Fruit fly (Drosophila melanogaster): ENCODE data around the gene CG34148.

CG34148 gene

dm6 chr3R:21839636-21840035 is 38.9 kb downstream of the CG34148 start:
- no peak for TF ChIP-seq Eip93F (GFP tag; optimal IDR thresholded peaks at IDR 0.05)
- TF ChIP-seq CG15336 (GFP tag; IDR thresholded peaks at IDR 0.05), result peak; percentile 79
- TF ChIP-seq cyc (GFP tag; optimal IDR thresholded peaks at IDR 0.05), result no peak
- peak; percentile 69 for TF ChIP-seq OdsH (GFP tag; optimal IDR thresholded peaks at IDR 0.05)
- peak; percentile 26 for TF ChIP-seq Lpt (GFP tag; optimal IDR thresholded peaks at IDR 0.05)
- TF ChIP-seq acj6 (GFP tag; optimal IDR thresholded peaks at IDR 0.05), result peak; percentile 72
- peak; percentile 74 for TF ChIP-seq CG10669 (GFP tag; optimal IDR thresholded peaks at IDR 0.05)
- TF ChIP-seq Hr38 (GFP tag; optimal IDR thresholded peaks at IDR 0.05), result no peak
- no peak for TF ChIP-seq CG11902 (GFP tag; optimal IDR thresholded peaks at IDR 0.05)
- peak; percentile 42 to 78 for TF ChIP-seq salr (GFP tag; optimal IDR thresholded peaks at IDR 0.05)
- no peak for TF ChIP-seq CG6854 (GFP tag; optimal IDR thresholded peaks at IDR 0.05)
- peak; percentile 69 for TF ChIP-seq CG9139 (GFP tag; optimal IDR thresholded peaks at IDR 0.05)
- TF ChIP-seq fkh (GFP tag; optimal IDR thresholded peaks at IDR 0.05), result no peak
- peak; percentile 86 for TF ChIP-seq CG34406 (GFP tag; optimal IDR thresholded peaks at IDR 0.05)
- TF ChIP-seq CG31627 (GFP tag; optimal IDR thresholded peaks at IDR 0.05), result peak; percentile 23
- no peak for TF ChIP-seq vri (GFP tag; optimal IDR thresholded peaks at IDR 0.05)
- peak; percentile 87 for TF ChIP-seq CG8632 (GFP tag; optimal IDR thresholded peaks at IDR 0.05)
- TF ChIP-seq Eip75B (GFP tag; optimal IDR thresholded peaks at IDR 0.05), result peak; percentile 18
- TF ChIP-seq esn (GFP tag; optimal IDR thresholded peaks at IDR 0.05), result peak; percentile 64
- TF ChIP-seq CG32006 (GFP tag; optimal IDR thresholded peaks at IDR 0.05), result peak; percentile 79
- peak; percentile 16 for TF ChIP-seq CG8319 (GFP tag; optimal IDR thresholded peaks at IDR 0.05)
- peak; percentile 88 for TF ChIP-seq CG6276 (GFP tag; optimal IDR thresholded peaks at IDR 0.05)
- TF ChIP-seq CG7368 (GFP tag; optimal IDR thresholded peaks at IDR 0.05), result peak; percentile 19
- peak; percentile 57 for TF ChIP-seq svp (GFP tag)
- TF ChIP-seq fd85E (GFP tag; optimal IDR thresholded peaks at IDR 0.05), result no peak
- TF ChIP-seq CG4318 (GFP tag; optimal IDR thresholded peaks at IDR 0.05), result peak; percentile 50
- TF ChIP-seq Ets96B (tag; optimal IDR thresholded peaks at IDR 0.05), result peak; percentile 91
- TF ChIP-seq CG11762 (GFP tag; optimal IDR thresholded peaks at IDR 0.05; ENCODE audit: insufficient read depth), result peak; percentile 20
- peak; percentile 79 for TF ChIP-seq CG6808 (GFP tag; optimal IDR thresholded peaks at IDR 0.05)
- no peak for TF ChIP-seq Sox102F (GFP tag; optimal IDR thresholded peaks at IDR 0.05)
- TF ChIP-seq spab (GFP tag; optimal IDR thresholded peaks at IDR 0.05), result peak; percentile 77
- TF ChIP-seq net (GFP tag; optimal IDR thresholded peaks at IDR 0.05), result peak; percentile 60
- TF ChIP-seq Hr4 (GFP tag; optimal IDR thresholded peaks at IDR 0.05), result peak; percentile 21
- peak; percentile 91 for TF ChIP-seq CG3032 (tag; optimal IDR thresholded peaks at IDR 0.05)
- TF ChIP-seq Met (GFP tag; optimal IDR thresholded peaks at IDR 0.05), result peak; percentile 24
- peak; percentile 82 for TF ChIP-seq achi (GFP tag; optimal IDR thresholded peaks at IDR 0.05)
- peak; percentile 80; the same call in 2 of the 3 replicates for TF ChIP-seq CG8119 (GFP tag; IDR thresholded peaks at IDR 0.05)
- TF ChIP-seq eg (GFP tag; IDR thresholded peaks at IDR 0.05), result 0 out of 3 replicates have a peak, but pooled peaks have one; percentile 50
- TF ChIP-seq Blimp-1 (GFP tag; optimal IDR thresholded peaks at IDR 0.05), result peak; percentile 12
- peak; percentile 80 for TF ChIP-seq CG10631 (GFP tag; optimal IDR thresholded peaks at IDR 0.05)
- no peak for TF ChIP-seq Gug (GFP tag; IDR thresholded peaks at IDR 0.05)
- TF ChIP-seq CG6163 (GFP tag; IDR thresholded peaks at IDR 0.05), result no peak; the same call in 2 of the 3 replicates
- TF ChIP-seq dac (GFP tag; optimal IDR thresholded peaks at IDR 0.05), result no peak
- TF ChIP-seq Ets21C (GFP tag; optimal IDR thresholded peaks at IDR 0.05), result no peak
- TF ChIP-seq CG16779 (tag; optimal IDR thresholded peaks at IDR 0.05), result peak; percentile 35
- TF ChIP-seq CG3919 (GFP tag; optimal IDR thresholded peaks at IDR 0.05), result peak; percentile 68
- TF ChIP-seq topi (GFP tag; optimal IDR thresholded peaks at IDR 0.05), result peak; percentile 45
- TF ChIP-seq pdm3 (GFP tag; optimal IDR thresholded peaks at IDR 0.05), result peak; percentile 35
- peak; percentile 75 to 88 for TF ChIP-seq ss (GFP tag; optimal IDR thresholded peaks at IDR 0.05)
- peak; percentile 12 for TF ChIP-seq CG6792 (GFP tag; optimal IDR thresholded peaks at IDR 0.05)
- peak; percentile 41 for TF ChIP-seq Smox (GFP tag; optimal IDR thresholded peaks at IDR 0.05)
- no peak for TF ChIP-seq Hr39 (GFP tag; optimal IDR thresholded peaks at IDR 0.05)
